Fruit fly (Drosophila melanogaster) ovary, adult (tissue): Measurements from ENCODE around the gene sni.

Source experiments
- CG17801 ChIP-seq: fragments of 200-800 bp; optimal IDR thresholded peaks from 2 replicates; lab custom pipeline; 2019; ENCODE audit warnings: missing biosample characterization, mild to moderate bottlenecking, missing genetic modification characterization, moderate library complexity; ENCODE audit not compliant: partially characterized antibody

The sni gene

DNA sequence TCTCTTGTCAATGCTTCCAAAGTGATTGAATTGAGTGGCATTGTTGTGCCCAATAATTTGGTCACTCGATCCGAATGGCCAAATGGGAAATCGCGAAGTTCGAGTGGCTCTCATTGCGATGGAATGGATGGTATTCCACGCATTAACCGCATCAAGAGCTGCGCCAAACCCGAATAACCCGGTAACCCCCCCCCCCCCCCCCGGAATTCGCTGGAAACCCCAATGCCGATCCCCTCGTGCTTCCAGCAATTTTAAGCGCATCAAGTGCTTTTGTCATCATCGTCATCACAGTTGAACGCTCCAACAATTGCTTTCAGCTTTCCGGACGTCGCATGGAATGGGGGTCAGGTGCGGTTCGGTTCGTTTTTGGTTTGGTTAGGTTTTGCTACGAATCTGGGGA, 37.3 kb downstream of the sni start:
- TF ChIP-seq CG17801 (GFP tag; lab: Kevin White, UChicago): no peak

DNA sequence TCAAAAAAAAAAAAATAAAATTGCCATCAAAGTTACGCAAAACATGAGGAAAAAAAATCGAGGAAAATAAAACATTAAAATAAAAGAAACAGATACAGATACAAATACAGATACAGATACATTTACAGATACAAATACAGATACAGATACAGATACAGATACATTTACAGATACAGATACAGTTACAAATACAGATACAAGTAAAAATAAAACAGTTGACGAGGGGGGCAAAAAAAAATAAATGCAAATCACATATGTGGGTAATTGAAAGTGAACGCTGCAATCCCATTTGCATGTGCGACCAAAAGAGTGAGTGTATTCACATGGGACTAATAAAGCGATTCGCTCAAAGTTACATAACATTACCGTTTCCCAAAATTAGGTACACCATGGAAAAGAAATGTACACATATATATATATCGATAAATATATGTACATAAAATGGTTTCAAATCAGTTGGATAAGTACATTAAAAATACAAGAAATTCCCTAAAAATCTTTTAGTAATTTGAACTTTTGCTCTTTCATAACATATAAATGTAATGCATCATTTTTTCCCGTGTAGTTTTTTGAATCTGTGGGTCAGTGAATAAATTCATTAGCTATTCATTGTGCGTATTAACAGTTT, 38.1 kb downstream of the sni start:
- no peak for TF ChIP-seq CG17801 (GFP tag; lab: Kevin White, UChicago)

- TF ChIP-seq CG17801 (GFP tag; lab: Kevin White, UChicago): no peak
These were observed 41.0 kb downstream of the sni start for dm6 chrX:8202724-8203362.

DNA sequence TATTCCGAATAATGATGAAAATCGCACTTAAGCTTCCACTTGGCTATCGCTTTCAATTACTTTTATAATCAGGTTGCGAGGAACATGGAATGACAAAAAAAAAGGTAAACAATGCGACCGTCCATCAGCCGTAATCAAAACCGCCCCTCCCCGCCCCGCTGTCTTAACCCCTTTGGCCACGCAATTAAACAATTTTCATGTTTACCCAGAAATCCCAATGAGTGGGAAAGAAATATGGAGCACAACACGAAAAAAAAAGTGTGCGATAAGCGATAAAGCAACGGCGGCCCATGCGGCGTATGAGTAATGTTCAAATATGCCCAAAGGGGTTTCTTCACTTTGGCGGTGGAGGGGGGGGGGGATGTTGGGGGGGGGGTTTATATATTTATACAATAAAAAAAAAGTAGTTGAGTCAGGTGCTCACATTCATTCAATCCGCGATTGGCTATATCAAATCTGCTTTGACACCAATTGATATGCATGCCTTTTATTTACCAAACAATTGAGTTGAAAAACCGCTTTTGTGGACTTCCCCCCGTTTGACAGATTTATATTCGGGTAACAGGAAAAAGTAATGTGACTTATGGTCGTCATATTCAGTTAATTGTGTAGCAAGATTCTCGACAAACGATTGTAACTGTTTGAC, 44.8 kb downstream of the sni start:
- TF ChIP-seq CG17801 (GFP tag; lab: Kevin White, UChicago): no peak

DNA sequence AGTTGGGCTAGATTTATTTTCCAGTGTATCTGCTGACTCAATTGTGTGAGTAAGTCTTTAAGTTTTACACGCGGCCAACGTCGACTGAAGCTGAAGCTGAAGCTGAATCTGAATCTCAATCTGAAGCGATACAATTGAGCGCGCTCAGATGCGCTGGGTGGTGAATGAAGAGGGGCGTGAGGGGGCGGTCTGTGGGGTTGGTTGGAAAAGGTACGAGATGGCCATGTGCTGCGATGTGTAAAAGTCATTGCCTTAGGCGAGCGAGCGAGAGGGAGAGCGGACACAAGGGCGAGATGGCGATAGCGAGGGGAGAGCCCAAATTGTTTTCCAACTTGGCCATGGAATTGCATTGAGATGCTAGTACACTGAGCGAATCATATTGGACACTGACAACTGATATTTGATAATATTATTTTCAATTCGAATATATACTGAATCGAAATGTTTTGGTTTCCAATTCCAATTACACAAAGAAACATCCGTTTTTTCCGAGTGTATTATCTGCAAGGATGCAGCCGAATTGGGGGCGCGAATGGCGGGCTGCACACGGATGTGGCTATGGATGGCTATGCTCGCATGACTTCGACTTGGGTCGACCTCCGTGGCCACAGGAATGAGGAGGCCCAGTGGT, 47.1 kb downstream of the sni start:
- no peak for TF ChIP-seq CG17801 (GFP tag; lab: Kevin White, UChicago)

DNA sequence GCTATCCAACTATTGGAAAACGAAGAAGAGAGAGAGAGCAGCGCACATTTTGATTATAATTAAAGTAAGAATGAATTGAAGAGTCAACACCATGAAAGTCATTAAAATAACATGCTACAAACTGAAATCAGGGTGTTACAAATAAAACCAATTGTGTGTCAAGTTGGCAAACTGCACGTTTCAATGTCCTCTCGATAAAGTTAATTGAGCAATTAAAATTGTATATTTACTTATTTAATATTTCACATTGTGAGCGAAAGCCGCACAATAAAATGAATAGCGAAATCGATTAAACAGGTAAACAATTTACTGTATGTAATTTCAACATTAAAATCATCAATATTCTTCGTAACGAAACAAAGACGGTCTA, 47.7 kb downstream of the sni start:
- TF ChIP-seq CG17801 (GFP tag; lab: Kevin White, UChicago): no peak

dm6 chrX:8195449-8196156, 48.2 kb downstream of the sni start:
- no peak for TF ChIP-seq CG17801 (GFP tag; lab: Kevin White, UChicago)

dm6 chrX:8194559-8194958, 49.3 kb downstream of the sni start:
- no peak for TF ChIP-seq CG17801 (GFP tag; lab: Kevin White, UChicago)

- peak; percentile 83 for TF ChIP-seq CG17801 (GFP tag; lab: Kevin White, UChicago)
These were observed 50.7 kb downstream of the sni start for dm6 chrX:8193017-8193556.

dm6 chrX:8192191-8192590, 51.6 kb downstream of the sni start:
- TF ChIP-seq CG17801 (GFP tag; lab: Kevin White, UChicago): no peak
